Fruit fly (Drosophila melanogaster): Measurements from ENCODE around the gene Taf12L.

Taf12L gene

dm6 chr2L:4701385-4701784, at the start of gene Taf12L:
Taf12L (minus strand) TSS chr2L:4701485.
- TF ChIP-seq cnc (optimal IDR thresholded peaks at IDR 0.05) (no peak), Mnt (GFP tag; optimal IDR thresholded peaks at IDR 0.05) (no peak), CG7045 (GFP tag; optimal IDR thresholded peaks at IDR 0.05) (no peak), Crg-1 (GFP tag; optimal IDR thresholded peaks at IDR 0.05) (no peak), CG7101 (tag; optimal IDR thresholded peaks at IDR 0.05) (no peak), kay (GFP tag; ENCODE audit: borderline replicate concordance) (no peak), CG33017 (tag; optimal IDR thresholded peaks at IDR 0.05) (no peak), pad (GFP tag; optimal IDR thresholded peaks at IDR 0.05) (no peak), Hr96 (GFP tag; optimal IDR thresholded peaks at IDR 0.05) (no peak), CG12768 (GFP tag; optimal IDR thresholded peaks at IDR 0.05) (no peak), CG1620 (GFP tag; optimal IDR thresholded peaks at IDR 0.05) (no peak), toe (GFP tag; optimal IDR thresholded peaks at IDR 0.05) (no peak)

DNA sequence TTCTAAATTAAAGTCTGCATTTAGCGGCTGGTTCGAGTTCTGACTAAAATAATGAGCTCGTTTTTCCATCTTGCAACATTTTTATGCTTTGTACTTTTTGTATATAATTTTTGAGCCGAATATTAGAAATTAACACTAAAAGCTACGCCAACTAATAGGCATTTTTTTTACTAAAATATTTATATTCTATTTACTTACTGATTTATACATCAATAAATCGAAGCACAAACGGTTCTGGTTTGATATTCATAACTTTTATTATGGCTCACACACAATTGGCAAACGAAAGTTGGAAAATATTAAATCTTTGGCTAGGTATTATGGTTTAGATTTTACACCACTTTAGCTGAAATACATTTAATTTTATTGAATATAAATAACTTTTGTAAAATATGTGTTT, 33.1 kb upstream of the Taf12L start, which contains the start of gene CG15631:
TSS of gene CG15631 (minus strand) at position 101 of the 400 bp plus-strand sequence.
- TF ChIP-seq CG5204 (GFP tag; optimal IDR thresholded peaks at IDR 0.05) (no peak), ovo (GFP tag; optimal IDR thresholded peaks at IDR 0.05) (no peak), tj (GFP tag; optimal IDR thresholded peaks at IDR 0.05) (no peak), Hr96 (GFP tag; optimal IDR thresholded peaks at IDR 0.05) (no peak), CG12768 (GFP tag; optimal IDR thresholded peaks at IDR 0.05) (no peak), kay (GFP tag; ENCODE audit: borderline replicate concordance) (no peak), CG14711 (tag; optimal IDR thresholded peaks at IDR 0.05) (no peak)

DNA sequence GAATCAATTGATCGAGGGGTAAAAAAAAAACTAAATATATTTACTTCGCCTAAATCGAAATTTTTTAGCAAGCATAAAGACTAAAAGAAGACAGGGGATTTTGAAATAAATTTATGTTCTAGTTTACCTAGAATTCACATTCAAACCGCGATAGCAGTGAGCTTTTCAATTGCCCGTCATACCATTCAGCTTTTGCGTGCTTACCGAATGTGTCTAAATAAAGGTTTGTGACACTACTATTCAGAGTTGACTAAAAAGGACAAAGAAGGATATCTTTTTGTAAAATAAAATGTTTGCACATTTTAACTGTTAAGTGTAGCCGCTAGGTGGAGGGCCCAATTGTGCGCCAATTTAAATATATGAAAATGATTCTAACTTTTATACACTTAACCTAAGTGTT, 24.7 kb upstream of the Taf12L start:
- TF ChIP-seq CG5204 (GFP tag; optimal IDR thresholded peaks at IDR 0.05) (no peak), toe (GFP tag; optimal IDR thresholded peaks at IDR 0.05) (no peak), CG11617 (GFP tag; optimal IDR thresholded peaks at IDR 0.05) (no peak), cic (GFP tag; optimal IDR thresholded peaks at IDR 0.05) (no peak), bab1 (GFP tag; optimal IDR thresholded peaks at IDR 0.05) (no peak), CG7101 (tag; optimal IDR thresholded peaks at IDR 0.05) (no peak), CG7045 (GFP tag; optimal IDR thresholded peaks at IDR 0.05) (no peak), Mnt (GFP tag; optimal IDR thresholded peaks at IDR 0.05) (no peak), ovo (GFP tag; optimal IDR thresholded peaks at IDR 0.05) (no peak)

dm6 chr2L:4698837-4699236, 2.4 kb downstream of the Taf12L start:
- no peak for TF ChIP-seq ovo (GFP tag; optimal IDR thresholded peaks at IDR 0.05)
- no peak for TF ChIP-seq Clk (GFP tag; optimal IDR thresholded peaks at IDR 0.05)
- TF ChIP-seq Crg-1 (GFP tag; optimal IDR thresholded peaks at IDR 0.05): no peak
- no peak for TF ChIP-seq CG1620 (GFP tag; optimal IDR thresholded peaks at IDR 0.05)
- no peak for TF ChIP-seq Hr96 (GFP tag; optimal IDR thresholded peaks at IDR 0.05)
- TF ChIP-seq CG7101 (tag; optimal IDR thresholded peaks at IDR 0.05): no peak
- TF ChIP-seq CG5204 (GFP tag; optimal IDR thresholded peaks at IDR 0.05): no peak
- TF ChIP-seq pad (GFP tag; optimal IDR thresholded peaks at IDR 0.05): no peak

DNA sequence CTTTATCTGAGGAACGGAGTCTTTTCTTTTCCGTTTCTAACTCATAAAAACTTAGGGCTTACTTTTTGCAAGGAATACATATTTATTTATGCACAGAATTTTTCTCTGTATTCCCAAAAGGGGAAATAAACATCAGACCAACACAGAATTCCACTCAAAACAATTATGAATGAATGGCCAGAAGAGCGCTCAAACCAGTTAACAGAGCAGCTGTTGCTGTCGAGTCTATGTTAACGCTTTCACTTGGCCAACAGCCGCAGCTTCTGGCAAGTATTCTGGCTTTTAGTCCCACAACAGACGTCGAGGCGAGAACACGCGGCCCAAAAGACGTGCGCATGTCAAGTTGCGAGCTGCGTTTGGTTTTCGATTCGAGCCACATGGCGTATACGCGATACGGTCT, 6.9 kb downstream of the Taf12L start, which contains the start of gene dcma:
TSS of gene dcma (plus strand) at position 301 of the 400 bp plus-strand sequence.
- TF ChIP-seq CG7045 (GFP tag; optimal IDR thresholded peaks at IDR 0.05) (no peak), Crg-1 (GFP tag; optimal IDR thresholded peaks at IDR 0.05) (no peak), Mnt (GFP tag; optimal IDR thresholded peaks at IDR 0.05) (no peak), cnc (optimal IDR thresholded peaks at IDR 0.05) (no peak), ovo (GFP tag; optimal IDR thresholded peaks at IDR 0.05) (no peak), cic (GFP tag; optimal IDR thresholded peaks at IDR 0.05) (no peak), CG33017 (tag; optimal IDR thresholded peaks at IDR 0.05) (no peak), bab1 (GFP tag; optimal IDR thresholded peaks at IDR 0.05) (no peak), tj (GFP tag; optimal IDR thresholded peaks at IDR 0.05) (no peak), Hr96 (GFP tag; optimal IDR thresholded peaks at IDR 0.05) (no peak), Clk (GFP tag; optimal IDR thresholded peaks at IDR 0.05) (no peak), CG5204 (GFP tag; optimal IDR thresholded peaks at IDR 0.05) (no peak), CG7101 (tag; optimal IDR thresholded peaks at IDR 0.05) (no peak), kay (GFP tag; ENCODE audit: borderline replicate concordance) (no peak), CG12768 (GFP tag; optimal IDR thresholded peaks at IDR 0.05) (no peak), CG14711 (tag; optimal IDR thresholded peaks at IDR 0.05) (no peak), pad (GFP tag; optimal IDR thresholded peaks at IDR 0.05) (no peak)

- TF ChIP-seq CG11617 (GFP tag; optimal IDR thresholded peaks at IDR 0.05) (no peak), Mnt (GFP tag; optimal IDR thresholded peaks at IDR 0.05) (no peak), tj (GFP tag; optimal IDR thresholded peaks at IDR 0.05) (no peak), Crg-1 (GFP tag; optimal IDR thresholded peaks at IDR 0.05) (no peak), toe (GFP tag; optimal IDR thresholded peaks at IDR 0.05) (no peak), bab1 (GFP tag; optimal IDR thresholded peaks at IDR 0.05) (no peak), ovo (GFP tag; optimal IDR thresholded peaks at IDR 0.05) (no peak), kay (GFP tag; ENCODE audit: borderline replicate concordance) (no peak)
Measured at dm6 chr2L:4690602-4691001, 10.7 kb downstream of the Taf12L start, which contains the start of gene CG3251. CG3251 (minus strand) TSS chr2L:4690702.

- TF ChIP-seq Hr96 (GFP tag; optimal IDR thresholded peaks at IDR 0.05): no peak
- no peak for TF ChIP-seq toe (GFP tag; optimal IDR thresholded peaks at IDR 0.05)
- no peak for TF ChIP-seq Clk (GFP tag; optimal IDR thresholded peaks at IDR 0.05)
- TF ChIP-seq CG1620 (GFP tag; optimal IDR thresholded peaks at IDR 0.05): no peak
Measured at dm6 chr2L:4687211-4687610, 14.1 kb downstream of the Taf12L start, which contains the start of gene Elba3. Elba3 (plus strand) TSS chr2L:4687511.

Data from whole organism, adult.